Worm (Caenorhabditis elegans): ENCODE measurements around the gene scrm-3.

DNA sequence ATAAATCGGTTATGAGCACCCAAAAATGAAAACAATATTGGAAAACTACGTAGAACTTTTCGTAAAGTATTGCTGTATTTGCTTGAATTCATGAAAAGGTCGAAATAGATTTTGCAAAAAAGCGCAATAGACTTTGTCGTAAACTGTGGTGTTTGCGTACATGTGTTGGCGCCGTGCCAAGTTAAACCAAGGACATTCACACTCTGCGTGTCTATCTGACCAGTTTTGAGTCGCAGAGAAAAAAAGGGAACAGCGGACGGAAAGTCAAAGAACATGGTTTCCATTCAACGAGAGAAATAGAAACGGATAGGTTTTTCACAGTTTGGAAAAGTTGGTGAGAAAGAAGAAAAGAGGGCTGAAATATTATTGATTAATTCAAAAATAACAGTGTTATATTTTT is 34.0 kb upstream of the scrm-3 start:
- no peak for TF ChIP-seq T26A5.8 (tag; optimal IDR thresholded peaks at IDR 0.05)
- no peak for TF ChIP-seq let-607 (tag; optimal IDR thresholded peaks at IDR 0.05)
- TF ChIP-seq C06A6.2 (GFP tag; conservative IDR thresholded peaks at IDR 0.05), result peak; percentile 44; the same call in 1 of the 2 replicates
- no peak for TF ChIP-seq unc-62 (GFP tag; optimal IDR thresholded peaks at IDR 0.05)
- TF ChIP-seq snpc-4 (GFP tag; optimal IDR thresholded peaks at IDR 0.05), result no peak
- peak in 1 of 4 experiments; percentile 36 for TF ChIP-seq snpc-4 (tag; optimal IDR thresholded peaks at IDR 0.05)
- TF ChIP-seq Y95B8A.8 (GFP tag; IDR thresholded peaks at IDR 0.05), result no peak
- TF ChIP-seq ets-4 (GFP tag; optimal IDR thresholded peaks at IDR 0.05), result no peak
- TF ChIP-seq akir-1 (GFP tag; optimal IDR thresholded peaks at IDR 0.05), result no peak
- TF ChIP-seq ztf-6 (GFP tag; IDR thresholded peaks at IDR 0.05), result no peak
